Worm (Caenorhabditis elegans): ENCODE measurements around the gene T01D3.3.
A peak's percentile ranks its signal among the peaks of the same experiment; 100 is the strongest.

The T01D3.3 gene

DNA sequence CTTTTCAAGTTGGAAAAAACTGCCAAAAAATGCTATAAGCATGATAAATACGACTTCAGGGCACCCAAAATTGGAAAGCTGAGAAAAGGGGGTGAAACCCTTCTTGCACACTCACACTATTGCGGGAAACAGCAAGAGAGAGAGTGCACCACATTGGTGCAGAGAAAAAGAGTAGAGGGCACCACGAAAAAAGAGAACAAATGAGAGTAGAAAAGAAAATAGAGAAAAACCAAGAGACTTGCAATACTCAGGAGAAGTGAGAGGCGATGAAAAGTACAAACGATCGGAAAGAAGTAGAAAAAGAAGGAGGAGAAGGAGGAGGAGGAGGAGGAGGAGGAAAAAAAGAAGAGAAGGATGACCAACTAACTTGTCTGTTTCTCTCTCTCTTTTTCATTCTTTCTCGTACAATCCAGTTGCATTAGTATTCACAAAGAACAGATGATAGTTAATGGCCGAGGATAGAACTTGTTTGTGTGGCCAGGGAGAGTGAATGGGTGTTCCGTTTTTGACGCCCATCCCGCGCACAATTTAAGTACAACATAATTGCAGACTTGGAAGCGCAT, 48.8 kb upstream of the T01D3.3 start (continued):
- TF ChIP-seq nhr-42 (GFP tag; IDR thresholded peaks at IDR 0.05) (no peak), ces-1 (GFP tag; optimal IDR thresholded peaks at IDR 0.05) (no peak), unc-62 (GFP tag; optimal IDR thresholded peaks at IDR 0.05 in 1 of 2) (peak in 1 of 2 experiments; percentile 99), unc-62 (tag; optimal IDR thresholded peaks at IDR 0.05) (no peak), nhr-48 (tag; optimal IDR thresholded peaks at IDR 0.05) (peak; percentile 22), skn-1 (tag; optimal IDR thresholded peaks at IDR 0.05) (no peak), set-16 (GFP tag; IDR thresholded peaks at IDR 0.05) (peak; percentile 84), R02D3.7 (tag; optimal IDR thresholded peaks at IDR 0.05) (no peak), daf-19 (GFP tag; conservative IDR thresholded peaks at IDR 0.05) (no peak), aha-1 (tag) (no peak), ceh-28 (tag; optimal IDR thresholded peaks at IDR 0.05) (peak; percentile 49)

DNA sequence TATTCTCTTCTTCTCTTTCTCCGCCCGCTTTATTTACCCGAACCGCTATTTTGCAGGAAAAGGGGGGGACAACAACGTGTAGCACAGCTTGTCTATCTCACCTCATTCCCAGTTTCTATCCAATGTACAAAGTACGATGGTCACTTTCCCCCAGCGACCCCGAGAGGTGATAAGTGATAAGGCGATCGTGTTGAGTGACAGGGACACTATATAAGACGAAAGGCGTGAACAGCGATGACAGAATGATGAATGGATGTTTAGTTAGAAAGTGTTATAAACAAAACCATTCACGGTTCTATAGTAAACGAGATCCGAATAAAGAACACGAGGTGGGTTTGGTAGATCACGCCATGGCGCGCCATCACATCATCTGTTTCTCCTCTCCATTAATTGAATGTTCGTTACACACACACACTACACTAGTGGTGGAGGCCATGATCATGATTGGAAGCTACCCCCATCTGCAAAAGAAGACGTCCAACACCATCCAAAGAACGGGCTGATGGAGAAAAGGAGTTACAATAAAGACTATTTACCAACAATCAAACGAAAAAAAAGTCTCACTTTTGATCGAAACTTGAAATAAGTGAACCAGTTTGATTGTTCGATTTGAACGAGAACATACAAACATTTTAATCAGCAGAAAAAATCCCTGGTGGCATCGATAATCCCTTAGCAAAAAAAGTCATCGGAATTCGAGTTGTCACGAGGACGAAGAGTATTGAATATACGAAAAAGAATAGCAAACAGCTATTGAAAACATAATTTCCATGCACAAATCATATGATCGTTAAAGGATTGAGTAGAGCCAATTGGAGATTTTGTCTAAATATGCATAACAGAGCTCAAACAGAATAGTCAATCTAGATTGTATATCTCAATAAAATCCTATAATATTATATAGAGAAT, 47.5 kb upstream of the T01D3.3 start:
- TF ChIP-seq sdz-12 (GFP tag; optimal IDR thresholded peaks at IDR 0.05) (no peak), daf-8 (GFP tag; IDR thresholded peaks at IDR 0.05) (no peak), nhr-11 (tag; optimal IDR thresholded peaks at IDR 0.05) (peak; percentile 3), hif-1 (tag; optimal IDR thresholded peaks at IDR 0.05) (peak; percentile 6 to 44), nhr-25 (tag; optimal IDR thresholded peaks at IDR 0.05; ENCODE audit: borderline replicate concordance, insufficient read depth) (peak; percentile 57), ama-1 (optimal IDR thresholded peaks at IDR 0.05) (peak; percentile 91), F44E2.7 (GFP tag; IDR thresholded peaks at IDR 0.05) (no peak), ceh-20 (GFP tag; IDR thresholded peaks at IDR 0.05) (peak; percentile 57; the same call in 1 of the 2 replicates), ztf-7 (tag; optimal IDR thresholded peaks at IDR 0.05) (no peak), dmd-9 (GFP tag; IDR thresholded peaks at IDR 0.05) (no peak), daf-19 (GFP tag; conservative IDR thresholded peaks at IDR 0.05) (no peak), tag-97 (GFP tag; IDR thresholded peaks at IDR 0.05) (no peak), T26A8.4 (GFP tag; IDR thresholded peaks at IDR 0.05) (peak; percentile 38; the same call in 1 of the 2 replicates), jun-1 (tag; optimal IDR thresholded peaks at IDR 0.05) (peak; percentile 5), mdl-1 (tag; optimal IDR thresholded peaks at IDR 0.05) (peak; percentile 72 to 93), tra-1 (GFP tag; IDR thresholded peaks at IDR 0.05) (peak; percentile 78; the same call in 1 of the 2 replicates), lir-3 (tag; optimal IDR thresholded peaks at IDR 0.05) (no peak), Y75B8A.6 (GFP tag; IDR thresholded peaks at IDR 0.05) (0 out of 2 replicates have a peak, but pooled peaks have one; percentile 20), madf-9 (GFP tag; conservative IDR thresholded peaks at IDR 0.05) (no peak), Y5F2A.4 (GFP tag; optimal IDR thresholded peaks at IDR 0.05) (peak; percentile 10), nhr-77 (tag; optimal IDR thresholded peaks at IDR 0.05) (peak; percentile 66), pqm-1 (tag; optimal IDR thresholded peaks at IDR 0.05) (peak; percentile 29), hmg-1.1 (GFP tag; IDR thresholded peaks at IDR 0.05) (0 out of 2 replicates have a peak, but pooled peaks have one; percentile 24), fos-1 (tag; optimal IDR thresholded peaks at IDR 0.05) (no peak), nhr-48 (tag; optimal IDR thresholded peaks at IDR 0.05) (peak; percentile 89), dpl-1 (GFP tag; optimal IDR thresholded peaks at IDR 0.05) (peak; percentile 40), nhr-111 (GFP tag; optimal IDR thresholded peaks at IDR 0.05) (no peak), F26F4.8 (GFP tag; conservative IDR thresholded peaks at IDR 0.05) (0 out of 2 replicates have a peak, but pooled peaks have one; percentile 6), nhr-102 (tag; optimal IDR thresholded peaks at IDR 0.05) (peak; percentile 86), gei-8 (GFP tag; optimal IDR thresholded peaks at IDR 0.05) (peak; percentile 69), php-3 (GFP tag; IDR thresholded peaks at IDR 0.05) (peak; percentile 82), nhr-6 (tag; optimal IDR thresholded peaks at IDR 0.05) (peak; percentile 56), daf-16 (GFP tag; optimal IDR thresholded peaks at IDR 0.05) (peak in 1 of 2 experiments; percentile 63), daf-16 (tag; optimal IDR thresholded peaks at IDR 0.05) (peak; percentile 91), dve-1 (tag; optimal IDR thresholded peaks at IDR 0.05; ENCODE audit: insufficient read depth) (peak; percentile 93), nhr-28 (tag; optimal IDR thresholded peaks at IDR 0.05) (peak; percentile 97), unc-62 (GFP tag; optimal IDR thresholded peaks at IDR 0.05 in 1 of 2) (peak in 1 of 2 experiments; percentile 92), unc-62 (tag; optimal IDR thresholded peaks at IDR 0.05) (no peak), lin-39 (tag; optimal IDR thresholded peaks at IDR 0.05) (no peak), R02D3.7 (tag; optimal IDR thresholded peaks at IDR 0.05) (no peak), ZK337.2 (GFP tag; IDR thresholded peaks at IDR 0.05) (0 out of 2 replicates have a peak, but pooled peaks have one; percentile 2)

All from whole organism, L4 larva.